Fruit fly (Drosophila melanogaster) Kc167 (cell line): Measurements from ENCODE around the gene CG17600.

Source experiments
- insv ChIP-seq: fragments of >200 bp; optimal IDR thresholded peaks from 3 replicates; lab custom pipeline; 2018; ENCODE audit warnings: missing external identifiers
- psq ChIP-seq: fragments of >200 bp; optimal IDR thresholded peaks from 2 replicates; lab custom pipeline; 2017; ENCODE audit warnings: missing external identifiers

- TF ChIP-seq insv, result no peak
- no peak for TF ChIP-seq psq (lab: Kevin White, UChicago)
These were observed 60.1 kb downstream of the CG17600 start for dm6 chrX:22575082-22575481.
